Worm (Caenorhabditis elegans): ENCODE data around the gene xol-1.

xol-1 gene

DNA sequence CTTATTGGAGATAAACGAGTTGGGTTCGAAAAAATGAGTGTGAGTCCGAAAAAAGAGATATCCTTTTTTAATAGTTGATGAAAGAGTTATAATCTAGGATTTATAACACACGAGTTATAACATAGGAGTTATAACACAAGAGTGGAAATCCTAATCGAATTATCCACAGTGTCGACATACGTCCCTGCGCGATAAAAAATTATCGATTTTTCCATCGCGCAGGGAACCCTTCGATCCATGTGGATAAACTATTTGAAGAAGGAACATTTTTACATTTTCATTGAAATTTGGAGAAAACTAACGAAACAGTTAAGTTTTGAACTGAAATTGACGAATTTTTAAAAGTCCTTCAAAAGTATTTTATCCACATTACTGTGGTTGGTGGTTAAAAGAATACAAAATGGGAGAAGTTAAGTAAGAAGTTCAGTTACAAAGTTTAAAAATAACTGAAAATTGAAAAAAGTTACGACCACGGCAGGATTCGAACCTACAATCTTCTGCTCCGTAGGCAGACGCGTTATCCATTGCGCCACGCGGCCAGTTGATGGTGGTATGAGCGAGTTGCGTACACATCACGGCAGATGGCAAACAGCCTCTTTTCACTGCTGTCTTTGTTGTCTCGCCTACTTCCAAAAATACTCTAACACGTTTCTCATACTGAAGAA is 4.8 kb upstream of the xol-1 start (continued):
- TF ChIP-seq hlh-13 (GFP tag; optimal IDR thresholded peaks at IDR 0.05) (peak; percentile 38), lim-6 (tag; optimal IDR thresholded peaks at IDR 0.05) (no peak), C08G9.2 (tag; optimal IDR thresholded peaks at IDR 0.05) (peak; percentile 46), pqm-1 (tag; optimal IDR thresholded peaks at IDR 0.05) (peak; percentile 66), sox-2 (GFP tag; IDR thresholded peaks at IDR 0.05) (no peak), ceh-45 (GFP tag; IDR thresholded peaks at IDR 0.05) (no peak; the same call in 1 of the 2 replicates), ref-2 (tag; optimal IDR thresholded peaks at IDR 0.05) (peak; percentile 95), fkh-10 (GFP tag; optimal IDR thresholded peaks at IDR 0.05) (peak; percentile 66), ceh-24 (tag; optimal IDR thresholded peaks at IDR 0.05) (no peak), pax-1 (tag; optimal IDR thresholded peaks at IDR 0.05) (peak; percentile 69), ceh-18 (tag; optimal IDR thresholded peaks at IDR 0.05) (peak; percentile 99), ceh-48 (tag; optimal IDR thresholded peaks at IDR 0.05) (peak; percentile 99), nhr-232 (tag; optimal IDR thresholded peaks at IDR 0.05) (peak; percentile 2), sox-4 (tag; optimal IDR thresholded peaks at IDR 0.05) (no peak), ttx-3 (tag; optimal IDR thresholded peaks at IDR 0.05) (peak; percentile 33), elt-4 (tag; optimal IDR thresholded peaks at IDR 0.05) (no peak), ceh-2 (tag; optimal IDR thresholded peaks at IDR 0.05) (peak; percentile 57)

DNA sequence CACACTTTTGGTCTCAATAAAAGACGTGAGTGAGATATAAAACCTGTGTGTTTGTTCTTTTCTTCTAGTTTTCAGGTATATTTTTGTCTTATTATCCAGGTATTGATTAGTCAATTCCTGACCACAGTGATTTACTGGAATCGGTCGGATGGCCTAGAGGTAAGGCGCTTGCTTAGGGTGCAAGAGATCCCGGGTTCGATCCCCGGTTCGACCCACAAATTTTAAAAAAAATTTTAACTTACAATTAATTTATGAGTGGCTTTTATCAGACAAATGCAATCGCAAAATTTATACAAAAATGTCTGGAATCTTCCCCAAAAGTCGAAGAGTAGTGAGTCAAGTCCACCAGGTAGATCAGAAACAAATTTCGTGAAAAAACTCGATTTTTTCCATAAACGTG is 3.7 kb upstream of the xol-1 start:
- TF ChIP-seq eyg-1 (tag; optimal IDR thresholded peaks at IDR 0.05) (no peak), ceh-48 (tag; optimal IDR thresholded peaks at IDR 0.05) (no peak), sdc-2 (tag; optimal IDR thresholded peaks at IDR 0.05) (no peak), fkh-10 (GFP tag; optimal IDR thresholded peaks at IDR 0.05) (no peak), pqm-1 (tag; optimal IDR thresholded peaks at IDR 0.05) (no peak), unc-42 (tag; optimal IDR thresholded peaks at IDR 0.05) (no peak), K02D7.2 (tag; optimal IDR thresholded peaks at IDR 0.05) (no peak), pat-9 (tag; optimal IDR thresholded peaks at IDR 0.05) (no peak), ceh-6 (GFP tag; optimal IDR thresholded peaks at IDR 0.05) (no peak), nhr-232 (tag; optimal IDR thresholded peaks at IDR 0.05) (no peak), sox-4 (tag; optimal IDR thresholded peaks at IDR 0.05) (no peak), sox-2 (GFP tag; IDR thresholded peaks at IDR 0.05) (no peak)

DNA sequence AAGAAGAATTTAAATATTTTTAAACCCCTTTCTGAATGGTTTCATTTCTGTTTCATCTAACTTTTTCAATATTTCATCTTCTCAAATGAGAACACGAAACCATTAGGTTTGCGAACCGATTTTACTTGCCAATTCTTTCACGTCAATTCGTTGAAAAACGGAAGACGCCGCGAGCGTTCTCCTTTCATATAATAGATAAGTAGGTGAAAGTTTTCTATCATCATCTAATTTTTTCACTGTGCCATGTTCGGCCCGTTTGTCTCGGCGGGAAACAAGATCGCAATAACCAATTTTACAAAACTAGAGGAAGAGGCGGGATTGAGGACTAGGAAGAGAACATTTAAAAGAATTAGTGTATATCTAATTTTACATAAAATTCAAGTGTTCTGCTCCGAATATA is 4.0 kb downstream of the xol-1 start, which contains the start of gene C18A11.4:
C18A11.4 (plus strand) TSS at position 367 of the 400 bp plus-strand sequence.
- TF ChIP-seq ceh-14 (tag; optimal IDR thresholded peaks at IDR 0.05) (no peak), che-1 (tag; optimal IDR thresholded peaks at IDR 0.05) (no peak), sdc-2 (tag; optimal IDR thresholded peaks at IDR 0.05) (no peak), ref-2 (tag; optimal IDR thresholded peaks at IDR 0.05) (no peak), unc-86 (tag; optimal IDR thresholded peaks at IDR 0.05) (no peak), ceh-31 (tag; optimal IDR thresholded peaks at IDR 0.05) (no peak), mec-3 (tag; optimal IDR thresholded peaks at IDR 0.05; ENCODE audit: borderline replicate concordance) (no peak), gmeb-2 (tag; optimal IDR thresholded peaks at IDR 0.05) (no peak), pag-3 (tag; optimal IDR thresholded peaks at IDR 0.05; ENCODE audit: borderline replicate concordance) (no peak), fkh-10 (GFP tag; optimal IDR thresholded peaks at IDR 0.05) (no peak), pha-4 (tag; optimal IDR thresholded peaks at IDR 0.05) (no peak), ceh-34 (tag; optimal IDR thresholded peaks at IDR 0.05) (no peak), madf-2 (tag; optimal IDR thresholded peaks at IDR 0.05) (no peak), lin-11 (tag; optimal IDR thresholded peaks at IDR 0.05) (no peak), F13H6.1 (tag; optimal IDR thresholded peaks at IDR 0.05) (no peak)

DNA sequence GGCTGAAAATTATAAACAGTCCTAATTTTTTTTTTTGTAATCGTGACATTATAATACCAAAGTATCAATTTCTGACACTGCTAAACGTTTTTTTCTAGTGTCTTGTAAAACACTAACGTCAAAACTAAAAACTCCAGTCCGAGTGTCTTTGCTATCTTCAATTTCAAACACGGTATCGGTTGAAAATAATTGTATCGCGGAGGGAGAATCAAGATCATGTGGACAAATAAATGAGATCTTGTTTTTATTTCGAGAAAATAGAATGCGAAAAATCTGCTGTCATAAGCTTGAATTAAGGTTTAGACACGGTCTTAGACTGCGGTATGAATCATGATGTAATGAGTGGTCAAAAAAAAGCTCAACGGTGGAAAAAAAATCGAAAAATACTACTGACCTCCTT is 7.5 kb downstream of the xol-1 start:
- TF ChIP-seq ceh-34 (tag; optimal IDR thresholded peaks at IDR 0.05) (no peak), sdc-2 (tag; optimal IDR thresholded peaks at IDR 0.05) (peak; percentile 96)
